Worm (Caenorhabditis elegans) whole organism, L4 larva: ENCODE measurements around the gene C24D10.6.

Source experiments
- D1046.2 ChIP-seq: fragments of 200-800 bp; sonication (Bioruptor generic); IDR thresholded peaks from 2 replicates; pipeline ENCODE4 v1.3.6; 2022; ENCODE audit warnings: missing genetic modification characterization, missing compliant biosample characterization
- F26F4.8 ChIP-seq: fragments of 200-800 bp; sonication (Bioruptor generic); conservative IDR thresholded peaks from 2 replicates; pipeline ENCODE4 v1.3.6; 2022; ENCODE audit warnings: missing genetic modification characterization, missing compliant biosample characterization
- F49E8.2 ChIP-seq: sonication (generic microtip); optimal IDR thresholded peaks from 2 replicates; lab custom pipeline; 2016; ENCODE audit warnings: missing compliant biosample characterization, mild to moderate bottlenecking, missing genetic modification characterization, borderline replicate concordance
- R02D3.7 ChIP-seq: fragments of 150-350 bp; sonication (generic microtip); optimal IDR thresholded peaks from 3 replicates; lab custom pipeline; 2014; ENCODE audit warnings: missing biosample characterization, missing genetic modification characterization
- T20F7.1 ChIP-seq: fragments of 200-800 bp; sonication (Bioruptor generic); optimal IDR thresholded peaks from 2 replicates; lab custom pipeline; 2018; ENCODE audit warnings: mild to moderate bottlenecking, missing genetic modification characterization, missing compliant biosample characterization
- T26A8.4 ChIP-seq: fragments of 200-800 bp; sonication (Bioruptor generic); IDR thresholded peaks from 2 replicates; pipeline ENCODE4 v1.3.6; 2022; ENCODE audit warnings: missing genetic modification characterization, missing compliant biosample characterization
- Y105C5A.15 ChIP-seq: fragments of 200-800 bp; sonication (Bioruptor generic); IDR thresholded peaks from 2 replicates; pipeline ENCODE4 v1.3.6; 2022; ENCODE audit warnings: missing genetic modification characterization, missing compliant biosample characterization
- ZK337.2 ChIP-seq: fragments of 200-800 bp; sonication (Bioruptor generic); IDR thresholded peaks from 2 replicates; pipeline ENCODE4 v1.3.6; 2022; ENCODE audit warnings: missing genetic modification reagents, missing genetic modification characterization, missing compliant biosample characterization
- aha-1 ChIP-seq: fragments of 150-350 bp; peaks from one replicate; lab custom pipeline; 2014; ENCODE audit warnings: missing biosample characterization, missing genetic modification characterization
- ama-1 ChIP-seq: fragments of 150-350 bp; optimal IDR thresholded peaks from 2 replicates; lab custom pipeline; 2014; ENCODE audit warnings: inconsistent platforms, mixed read lengths
- ceh-32 ChIP-seq: sonication (generic microtip); optimal IDR thresholded peaks from 2 replicates; lab custom pipeline; 2016; ENCODE audit warnings: mild to moderate bottlenecking, missing genetic modification characterization, missing compliant biosample characterization; ENCODE audit not compliant: poor library complexity
- cey-2 ChIP-seq: sonication (generic microtip); optimal IDR thresholded peaks from 3 replicates; lab custom pipeline; 2017; ENCODE audit warnings: missing genetic modification characterization, mild to moderate bottlenecking, missing compliant biosample characterization, antibody characterized with exemption, borderline replicate concordance; ENCODE audit not compliant: insufficient read depth
- daf-12 ChIP-seq: fragments of 150-350 bp; optimal IDR thresholded peaks from 2 replicates; lab custom pipeline; 2014; ENCODE audit warnings: missing biosample characterization, missing genetic modification reagents, missing genetic modification characterization
- daf-16 ChIP-seq, 3 experiments: sonication (generic microtip); optimal IDR thresholded peaks; 2 replicates each; lab custom pipeline; 2016 to 2017; ENCODE audit warnings: missing genetic modification characterization in 3 of 3, missing genetic modification reagents in 3 of 3, mild to moderate bottlenecking in 2 of 3, missing compliant biosample characterization in 2 of 3, missing biosample characterization in 1 of 3, moderate library complexity in 1 of 3
- dmd-6 ChIP-seq: fragments of 200-800 bp; sonication (Bioruptor generic); IDR thresholded peaks from 2 replicates; pipeline ENCODE4 v1.3.6; 2022; ENCODE audit warnings: missing genetic modification reagents, missing genetic modification characterization, missing compliant biosample characterization
- dpl-1 ChIP-seq: fragments of 150-350 bp; optimal IDR thresholded peaks from 2 replicates; lab custom pipeline; 2014; ENCODE audit warnings: missing biosample characterization, missing genetic modification reagents, missing genetic modification characterization
- duxl-1 ChIP-seq: sonication (generic microtip); optimal IDR thresholded peaks from 2 replicates; lab custom pipeline; 2016; ENCODE audit warnings: mild to moderate bottlenecking, missing genetic modification characterization, moderate library complexity, missing compliant biosample characterization; ENCODE audit not compliant: poor library complexity
- egl-27 ChIP-seq: sonication (generic microtip); optimal IDR thresholded peaks from 3 replicates; lab custom pipeline; 2017; ENCODE audit warnings: missing biosample characterization, missing genetic modification reagents, missing genetic modification characterization
- hlh-11 ChIP-seq: fragments of 200-800 bp; sonication (Bioruptor generic); optimal IDR thresholded peaks from 2 replicates; lab custom pipeline; 2018; ENCODE audit warnings: mild to moderate bottlenecking, missing genetic modification characterization, missing compliant biosample characterization
- lin-15B ChIP-seq: fragments of 150-350 bp; sonication (generic microtip); optimal IDR thresholded peaks from 3 replicates; lab custom pipeline; 2014; ENCODE audit warnings: missing biosample characterization, missing genetic modification characterization
- lin-29 ChIP-seq: fragments of 200-800 bp; sonication (Bioruptor generic); IDR thresholded peaks from 2 replicates; pipeline ENCODE4 v1.3.6; 2022; ENCODE audit warnings: missing genetic modification reagents, missing genetic modification characterization, missing compliant biosample characterization
- lin-38 ChIP-seq: fragments of 200-800 bp; sonication (Bioruptor generic); IDR thresholded peaks from 2 replicates; pipeline ENCODE4 v1.3.6; 2022; ENCODE audit warnings: missing genetic modification reagents, missing genetic modification characterization, missing compliant biosample characterization
- lin-39 ChIP-seq: fragments of 150-350 bp; optimal IDR thresholded peaks from 2 replicates; lab custom pipeline; 2014; ENCODE audit warnings: missing biosample characterization, missing genetic modification reagents, missing genetic modification characterization
- lir-3 ChIP-seq: sonication (generic microtip); optimal IDR thresholded peaks from 2 replicates; lab custom pipeline; 2016; ENCODE audit warnings: mild to moderate bottlenecking, missing genetic modification characterization, missing compliant biosample characterization
- mdl-1 ChIP-seq, 2 experiments: fragments of 150-350 bp in 1 of 2; sonication (generic microtip) in 1 of 2; optimal IDR thresholded peaks; 2 replicates each; lab custom pipeline; 2014 to 2017; ENCODE audit warnings: missing biosample characterization in 2 of 2, missing genetic modification characterization in 2 of 2
- mep-1 ChIP-seq: fragments of 150-350 bp; sonication (generic microtip); optimal IDR thresholded peaks from 3 replicates; lab custom pipeline; 2014; ENCODE audit warnings: missing biosample characterization, missing genetic modification characterization
- mes-2 ChIP-seq: sonication (generic microtip); optimal IDR thresholded peaks from 2 replicates; lab custom pipeline; 2016; ENCODE audit warnings: missing genotype, mild to moderate bottlenecking, missing genetic modification characterization, missing compliant biosample characterization; ENCODE audit not compliant: poor library complexity, severe bottlenecking
- mxl-3 ChIP-seq: fragments of 200-800 bp; sonication (Bioruptor generic); optimal IDR thresholded peaks from 2 replicates; lab custom pipeline; 2018; ENCODE audit warnings: mild to moderate bottlenecking, missing genetic modification characterization, missing compliant biosample characterization
- nhr-10 ChIP-seq: fragments of 150-350 bp; optimal IDR thresholded peaks from 2 replicates; lab custom pipeline; 2014; ENCODE audit warnings: missing biosample characterization, missing genetic modification characterization
- nhr-11 ChIP-seq: fragments of 150-350 bp; optimal IDR thresholded peaks from 2 replicates; lab custom pipeline; 2014; ENCODE audit warnings: missing biosample characterization, missing genetic modification characterization
- nhr-111 ChIP-seq: fragments of 200-800 bp; sonication (Bioruptor generic); optimal IDR thresholded peaks from 2 replicates; lab custom pipeline; 2018; ENCODE audit warnings: mild to moderate bottlenecking, missing genetic modification characterization, missing compliant biosample characterization
- nhr-28 ChIP-seq: fragments of 150-350 bp; optimal IDR thresholded peaks from 2 replicates; lab custom pipeline; 2014; ENCODE audit warnings: missing biosample characterization, missing genetic modification characterization
- nhr-48 ChIP-seq: sonication (generic microtip); optimal IDR thresholded peaks from 2 replicates; lab custom pipeline; 2016; ENCODE audit warnings: mild to moderate bottlenecking, missing genetic modification characterization, missing compliant biosample characterization
- php-3 ChIP-seq: fragments of 200-800 bp; sonication (Bioruptor generic); IDR thresholded peaks from 2 replicates; pipeline ENCODE4 v1.3.6; 2022; ENCODE audit warnings: missing genetic modification reagents, missing genetic modification characterization, missing compliant biosample characterization
- saeg-2 ChIP-seq: fragments of 200-800 bp; sonication (Bioruptor generic); IDR thresholded peaks from 2 replicates; pipeline ENCODE4 v1.3.6; 2022; ENCODE audit warnings: missing genetic modification reagents, missing genetic modification characterization, missing compliant biosample characterization
- set-16 ChIP-seq: fragments of 200-800 bp; sonication (Bioruptor generic); IDR thresholded peaks from 2 replicates; pipeline ENCODE4 v1.3.6; 2022; ENCODE audit warnings: missing genetic modification reagents, missing genetic modification characterization, missing compliant biosample characterization
- tag-97 ChIP-seq: fragments of 200-800 bp; sonication (Bioruptor generic); IDR thresholded peaks from 2 replicates; pipeline ENCODE4 v1.3.6; 2022; ENCODE audit warnings: missing genetic modification characterization, missing compliant biosample characterization
- unc-39 ChIP-seq: sonication (generic microtip); optimal IDR thresholded peaks from 2 replicates; lab custom pipeline; 2017; ENCODE audit warnings: missing biosample characterization, missing genetic modification characterization
- unc-62 ChIP-seq, 3 experiments: fragments of 150-350 bp in 1 of 3; sonication (generic microtip); optimal IDR thresholded peaks in 2 of 3; peaks in 1 of 3; 1 replicate in 1 of 3; 2 replicates in 2 of 3; lab custom pipeline; 2014 to 2017; ENCODE audit warnings: missing biosample characterization in 3 of 3, missing genetic modification characterization in 3 of 3, missing genetic modification reagents in 3 of 3, missing genotype in 1 of 3
- vab-7 ChIP-seq: fragments of 200-800 bp; sonication (Bioruptor generic); IDR thresholded peaks from 2 replicates; pipeline ENCODE4 v1.3.6; 2022; ENCODE audit warnings: missing genetic modification reagents, missing genetic modification characterization, missing compliant biosample characterization
- zag-1 ChIP-seq: fragments of 150-350 bp; optimal IDR thresholded peaks from 2 replicates; lab custom pipeline; 2014; ENCODE audit warnings: missing biosample characterization, missing genetic modification characterization
- ztf-11 ChIP-seq: fragments of 150-350 bp; optimal IDR thresholded peaks from 2 replicates; lab custom pipeline; 2014; ENCODE audit warnings: missing biosample characterization, missing genetic modification characterization
- ztf-7 ChIP-seq: fragments of 150-350 bp; optimal IDR thresholded peaks from 2 replicates; lab custom pipeline; 2014; ENCODE audit warnings: missing biosample characterization, missing genetic modification characterization

C24D10.6 gene

ce11 chrIV:5183755-5184166 lies 23.7 kb upstream of the C24D10.6 start, which contains the start of gene W03F8.4 (continued):
- TF ChIP-seq ZK337.2 (GFP tag; lab: Robert Waterston, UW) (peak; percentile 71; the same call in 1 of the 2 replicates), dmd-6 (GFP tag; lab: Robert Waterston, UW) (peak; percentile 87), ztf-11 (tag; lab: Kevin White, UChicago) (no peak), ceh-32 (tag; lab: Kevin White, UChicago) (no peak), dpl-1 (GFP tag; lab: Kevin White, UChicago) (peak; percentile 99), lin-38 (GFP tag; lab: Robert Waterston, UW) (peak; percentile 92), nhr-11 (peak; percentile 85), T26A8.4 (peak; percentile 96), saeg-2 (GFP tag; lab: Robert Waterston, UW) (peak; percentile 73; the same call in 1 of the 2 replicates), lir-3 (tag; lab: Kevin White, UChicago) (no peak)

- no peak for TF ChIP-seq ztf-7
- TF ChIP-seq lin-29 (GFP tag; lab: Robert Waterston, UW): no peak
- no peak for TF ChIP-seq lin-15B (tag; lab: Kevin White, UChicago)
- TF ChIP-seq duxl-1 (tag; lab: Kevin White, UChicago): no peak
- TF ChIP-seq nhr-48 (tag; lab: Kevin White, UChicago): no peak
- TF ChIP-seq lin-39: no peak
- TF ChIP-seq nhr-28 (tag; lab: Kevin White, UChicago): no peak
- no peak for TF ChIP-seq daf-16 (GFP tag; optimal IDR thresholded peaks at IDR 0.05; lab: Kevin White, UChicago)
- TF ChIP-seq daf-16 (tag; optimal IDR thresholded peaks at IDR 0.05; lab: Kevin White, UChicago): no peak
- TF ChIP-seq daf-12: no peak
These were observed 13.0 kb upstream of the C24D10.6 start, which contains the start of gene lam-1 for ce11 chrIV:5173032-5173431. TSS of gene lam-1 (plus strand) at chrIV:5173332.

ce11 chrIV:5171994-5172528 lies 12.0 kb upstream of the C24D10.6 start:
- TF ChIP-seq mxl-3 (GFP tag; lab: Kevin White, UChicago): no peak
- TF ChIP-seq php-3 (GFP tag; lab: Robert Waterston, UW): no peak
- TF ChIP-seq vab-7 (GFP tag; lab: Robert Waterston, UW): no peak
- TF ChIP-seq hlh-11 (tag; lab: Kevin White, UChicago): peak; percentile 30
- TF ChIP-seq aha-1 (tag; lab: Kevin White, UChicago): peak; percentile 72
- no peak for TF ChIP-seq F26F4.8
- no peak for TF ChIP-seq mdl-1 (tag; optimal IDR thresholded peaks at IDR 0.05; lab: Kevin White, UChicago)
- no peak for TF ChIP-seq T20F7.1 (GFP tag; lab: Kevin White, UChicago)
- no peak for TF ChIP-seq Y105C5A.15
- peak in 1 of 2 experiments; percentile 34 for TF ChIP-seq unc-62 (GFP tag; optimal IDR thresholded peaks at IDR 0.05 in 1 of 2; lab: Kevin White, UChicago)
- no peak for TF ChIP-seq unc-62 (tag; optimal IDR thresholded peaks at IDR 0.05; lab: Kevin White, UChicago)
- TF ChIP-seq F49E8.2: no peak
- TF ChIP-seq duxl-1 (tag; lab: Kevin White, UChicago): no peak
- TF ChIP-seq ama-1 (lab: Kevin White, UChicago): no peak
- TF ChIP-seq nhr-10 (tag; lab: Kevin White, UChicago): no peak
- TF ChIP-seq unc-39 (tag; lab: Kevin White, UChicago): no peak
- TF ChIP-seq mep-1: no peak
- TF ChIP-seq zag-1 (tag; lab: Kevin White, UChicago): no peak

ce11 chrIV:5169335-5169734 lies 9.3 kb upstream of the C24D10.6 start:
- TF ChIP-seq egl-27 (tag; lab: Kevin White, UChicago): no peak
- peak in 1 of 2 experiments; percentile 68 for TF ChIP-seq daf-16 (GFP tag; optimal IDR thresholded peaks at IDR 0.05; lab: Kevin White, UChicago)
- TF ChIP-seq daf-16 (tag; optimal IDR thresholded peaks at IDR 0.05; lab: Kevin White, UChicago): no peak
- peak; percentile 21 for TF ChIP-seq hlh-11 (tag; lab: Kevin White, UChicago)
- TF ChIP-seq unc-62 (GFP tag; optimal IDR thresholded peaks at IDR 0.05 in 1 of 2; lab: Kevin White, UChicago): peak in 1 of 2 experiments; percentile 83
- TF ChIP-seq unc-62 (tag; optimal IDR thresholded peaks at IDR 0.05; lab: Kevin White, UChicago): no peak
- no peak for TF ChIP-seq tag-97 (GFP tag; lab: Robert Waterston, UW)
- TF ChIP-seq cey-2: no peak
- no peak for TF ChIP-seq nhr-111
- no peak for TF ChIP-seq R02D3.7 (tag; lab: Kevin White, UChicago)
- no peak for TF ChIP-seq mes-2 (tag; lab: Kevin White, UChicago)
- TF ChIP-seq nhr-10 (tag; lab: Kevin White, UChicago): no peak
- no peak for TF ChIP-seq D1046.2 (GFP tag; lab: Robert Waterston, UW)
- TF ChIP-seq set-16: no peak
